Worm (Caenorhabditis elegans) whole organism, midembryonic: ENCODE measurements around the gene fbxb-98.

Experiments
- T22C8.4 ChIP-seq: fragments of 200-800 bp; sonication (Bioruptor generic); IDR thresholded peaks from 2 replicates; pipeline ENCODE4 v1.3.6; 2022; ENCODE audit warnings: missing genetic modification characterization, missing compliant biosample characterization
- cog-1 ChIP-seq: sonication (generic microtip); optimal IDR thresholded peaks from 2 replicates; lab custom pipeline; 2016; ENCODE audit warnings: missing genetic modification characterization, missing compliant biosample characterization
- flt-1 ChIP-seq: fragments of 200-800 bp; sonication (Bioruptor generic); IDR thresholded peaks from 2 replicates; pipeline ENCODE4 v1.3.6; 2022; ENCODE audit warnings: missing genetic modification characterization, missing compliant biosample characterization
- klf-2 ChIP-seq: fragments of 200-800 bp; sonication (Bioruptor generic); conservative IDR thresholded peaks from 2 replicates; pipeline ENCODE4 v1.3.6; 2022; ENCODE audit warnings: missing genetic modification reagents, missing genetic modification characterization, missing compliant biosample characterization
- med-1 ChIP-seq: sonication (generic microtip); optimal IDR thresholded peaks from 2 replicates; lab custom pipeline; 2017; ENCODE audit warnings: missing genetic modification characterization, mild to moderate bottlenecking, missing compliant biosample characterization, antibody characterized with exemption, missing genetic modification reagents; ENCODE audit not compliant: insufficient read depth
- tab-1 ChIP-seq: fragments of 200-800 bp; sonication (Bioruptor generic); IDR thresholded peaks from 2 replicates; pipeline ENCODE4 v1.3.6; 2022; ENCODE audit warnings: missing genetic modification characterization, missing compliant biosample characterization
- ztf-23 ChIP-seq: fragments of 200-800 bp; sonication (Bioruptor generic); IDR thresholded peaks from 2 replicates; pipeline ENCODE4 v1.3.6; 2022; ENCODE audit warnings: missing genetic modification reagents, missing genetic modification characterization, missing compliant biosample characterization
- ztf-29 ChIP-seq: fragments of 200-800 bp; sonication (Bioruptor generic); IDR thresholded peaks from 2 replicates; pipeline ENCODE4 v1.3.6; 2022; ENCODE audit warnings: missing genetic modification reagents, missing genetic modification characterization, missing compliant biosample characterization

- TF ChIP-seq ztf-29 (GFP tag; lab: Robert Waterston, UW) (no peak), med-1 (GFP tag; lab: Kevin White, UChicago) (no peak), ztf-23 (GFP tag; lab: Robert Waterston, UW) (no peak), cog-1 (tag; lab: Kevin White, UChicago) (no peak), tab-1 (no peak), flt-1 (GFP tag; lab: Robert Waterston, UW) (no peak), T22C8.4 (GFP tag; lab: Robert Waterston, UW) (no peak), klf-2 (GFP tag; lab: Robert Waterston, UW) (no peak)
These were observed 16.2 kb downstream of the fbxb-98 start, which contains the start of gene math-16 for ce11 chrII:1878663-1879062.
